Fruit fly (Drosophila melanogaster) whole organism, embryonic: ENCODE measurements around the gene CG31141.

ENCODE experiments used
- Abd-B ChIP-seq: fragments of 200-800 bp; sonication (Bioruptor generic); optimal IDR thresholded peaks from 2 replicates; lab custom pipeline; 2018; ENCODE audit warnings: missing biosample characterization, mild to moderate bottlenecking, missing genetic modification characterization, moderate library complexity
- Atf-2 ChIP-seq: fragments of 200-800 bp; sonication (Bioruptor generic); optimal IDR thresholded peaks from 2 replicates; lab custom pipeline; 2016; ENCODE audit warnings: missing biosample characterization, missing genetic modification characterization
- Atf3 ChIP-seq: fragments of 200-800 bp; sonication (Bioruptor generic); optimal IDR thresholded peaks from 3 replicates; lab custom pipeline; 2016; ENCODE audit warnings: missing biosample characterization, missing genetic modification characterization
- CG10147 ChIP-seq: fragments of 200-800 bp; sonication (Bioruptor generic); optimal IDR thresholded peaks from 2 replicates; lab custom pipeline; 2019; ENCODE audit warnings: missing biosample characterization, mild to moderate bottlenecking, missing genetic modification characterization, moderate library complexity
- CG10543 ChIP-seq: fragments of 200-800 bp; sonication (Bioruptor generic); optimal IDR thresholded peaks from 3 replicates; lab custom pipeline; 2017; ENCODE audit warnings: missing biosample characterization, mild to moderate bottlenecking, missing genetic modification characterization, moderate library complexity
- CG11398 ChIP-seq: fragments of 200-800 bp; sonication (Bioruptor generic); optimal IDR thresholded peaks from 2 replicates; lab custom pipeline; 2016; ENCODE audit warnings: missing biosample characterization, missing genetic modification characterization
- CG11723 ChIP-seq: fragments of 200-800 bp; sonication (Bioruptor generic); optimal IDR thresholded peaks from 2 replicates; lab custom pipeline; 2017; ENCODE audit warnings: missing biosample characterization, mild to moderate bottlenecking, missing genetic modification characterization
- CG12155 ChIP-seq: fragments of 200-800 bp; sonication (Bioruptor generic); optimal IDR thresholded peaks from 3 replicates; lab custom pipeline; 2016; ENCODE audit warnings: missing biosample characterization, missing genetic modification characterization
- CG12299 ChIP-seq: fragments of 200-800 bp; sonication (Bioruptor generic); optimal IDR thresholded peaks from 2 replicates; lab custom pipeline; 2018; ENCODE audit warnings: missing biosample characterization, mild to moderate bottlenecking, missing genetic modification characterization
- CG15479 ChIP-seq: fragments of 200-800 bp; sonication (Bioruptor generic); optimal IDR thresholded peaks from 3 replicates; lab custom pipeline; 2019; ENCODE audit warnings: missing biosample characterization, mild to moderate bottlenecking, missing genetic modification characterization, moderate library complexity
- CG17361 ChIP-seq: fragments of 200-800 bp; sonication (Bioruptor generic); IDR thresholded peaks from 3 replicates; pipeline ENCODE4 v1.3.6; 2022; ENCODE audit warnings: missing biosample characterization, missing genetic modification characterization
- CG17912 ChIP-seq: fragments of 200-800 bp; sonication (Bioruptor generic); optimal IDR thresholded peaks from 2 replicates; lab custom pipeline; 2018; ENCODE audit warnings: missing biosample characterization, mild to moderate bottlenecking, missing genetic modification characterization
- CG18764 ChIP-seq: fragments of 200-800 bp; sonication (Bioruptor generic); optimal IDR thresholded peaks from 3 replicates; lab custom pipeline; 2016; ENCODE audit warnings: missing biosample characterization, missing genetic modification characterization
- CG32532 ChIP-seq: fragments of 200-800 bp; sonication (Bioruptor generic); IDR thresholded peaks from 2 replicates; pipeline ENCODE4 v1.3.6; 2022; ENCODE audit warnings: missing biosample characterization, missing genetic modification characterization
- CG3726 ChIP-seq: fragments of 200-800 bp; sonication (Bioruptor generic); IDR thresholded peaks from 3 replicates; pipeline ENCODE4, ENCODE4 v1.3.6; 2022; ENCODE audit warnings: missing biosample characterization, missing genetic modification characterization
- CG4282 ChIP-seq: fragments of 200-800 bp; sonication (Bioruptor generic); optimal IDR thresholded peaks from 2 replicates; lab custom pipeline; 2016; ENCODE audit warnings: missing biosample characterization, missing genetic modification characterization
- CG4854 ChIP-seq: fragments of 200-800 bp; sonication (Bioruptor generic); optimal IDR thresholded peaks from 2 replicates; lab custom pipeline; 2016; ENCODE audit warnings: missing biosample characterization, missing genetic modification characterization, inconsistent platforms
- CG7271 ChIP-seq: fragments of 200-800 bp; sonication (Bioruptor generic); optimal IDR thresholded peaks from 2 replicates; lab custom pipeline; 2018; ENCODE audit warnings: missing biosample characterization, mild to moderate bottlenecking, missing genetic modification characterization, moderate library complexity
- CG7372 ChIP-seq: fragments of 200-800 bp; sonication (Bioruptor generic); IDR thresholded peaks from 2 replicates; pipeline ENCODE4 v1.3.6; 2022; ENCODE audit warnings: missing biosample characterization, missing genetic modification characterization
- CG7928 ChIP-seq: fragments of 200-800 bp; sonication (Bioruptor generic); optimal IDR thresholded peaks from 2 replicates; lab custom pipeline; 2017; ENCODE audit warnings: missing biosample characterization, mild to moderate bottlenecking, missing genetic modification characterization
- CG9215 ChIP-seq: fragments of 200-800 bp; sonication (Bioruptor generic); IDR thresholded peaks from 2 replicates; pipeline ENCODE4 v1.3.6; 2022; ENCODE audit warnings: missing biosample characterization, missing genetic modification characterization
- CG9817 ChIP-seq: fragments of 200-800 bp; sonication (Bioruptor generic); optimal IDR thresholded peaks from 2 replicates; lab custom pipeline; 2018; ENCODE audit warnings: missing biosample characterization, mild to moderate bottlenecking, missing genetic modification characterization, moderate library complexity
- CoRest ChIP-seq: fragments of 200-800 bp; sonication (Bioruptor generic); optimal IDR thresholded peaks from 3 replicates; lab custom pipeline; 2018; ENCODE audit warnings: missing biosample characterization, mild to moderate bottlenecking, missing genetic modification characterization, moderate library complexity
- Fer1 ChIP-seq: fragments of 200-800 bp; sonication (Bioruptor generic); optimal IDR thresholded peaks from 2 replicates; lab custom pipeline; 2017; ENCODE audit warnings: missing biosample characterization, mild to moderate bottlenecking, missing genetic modification characterization
- HmgZ ChIP-seq: fragments of 200-800 bp; sonication (Bioruptor generic); optimal IDR thresholded peaks from 2 replicates; lab custom pipeline; 2018; ENCODE audit warnings: missing biosample characterization, mild to moderate bottlenecking, missing genetic modification characterization
- Hr3 ChIP-seq: fragments of 200-800 bp; sonication (Bioruptor generic); optimal IDR thresholded peaks from 3 replicates; lab custom pipeline; 2016; ENCODE audit warnings: missing biosample characterization, missing genetic modification characterization
- Mrtf ChIP-seq: fragments of 200-800 bp; sonication (Bioruptor generic); IDR thresholded peaks from 3 replicates; pipeline ENCODE4 v1.3.6; 2022; ENCODE audit warnings: missing biosample characterization, missing genetic modification characterization
- NC2α ChIP-seq: fragments of 200-800 bp; sonication (Bioruptor generic); optimal IDR thresholded peaks from 2 replicates; lab custom pipeline; 2016; ENCODE audit warnings: missing biosample characterization, missing genetic modification characterization
- Poxn ChIP-seq: fragments of 200-800 bp; sonication (Bioruptor generic); IDR thresholded peaks from 2 replicates; pipeline ENCODE4 v1.3.6; 2022; ENCODE audit warnings: missing biosample characterization, missing genetic modification characterization
- Ssrp ChIP-seq: fragments of 200-800 bp; sonication (Bioruptor generic); optimal IDR thresholded peaks from 2 replicates; lab custom pipeline; 2018; ENCODE audit warnings: missing biosample characterization, mild to moderate bottlenecking, missing genetic modification characterization, moderate library complexity
- Usf ChIP-seq: fragments of 200-800 bp; sonication (Bioruptor generic); optimal IDR thresholded peaks from 2 replicates; lab custom pipeline; 2017; ENCODE audit warnings: missing genotype, missing biosample characterization, missing genetic modification characterization
- Vsx1 ChIP-seq: fragments of 200-800 bp; sonication (Bioruptor generic); optimal IDR thresholded peaks from 2 replicates; lab custom pipeline; 2017; ENCODE audit warnings: missing biosample characterization, mild to moderate bottlenecking, missing genetic modification characterization, missing genetic modification reagents
- ato ChIP-seq: fragments of 200-800 bp; sonication (Bioruptor generic); IDR thresholded peaks from 2 replicates; pipeline ENCODE4 v1.3.6; 2022; ENCODE audit warnings: missing biosample characterization, missing genetic modification characterization; ENCODE audit not compliant: partially characterized antibody
- caup ChIP-seq: fragments of 200-800 bp; sonication (Bioruptor generic); optimal IDR thresholded peaks from 3 replicates; lab custom pipeline; 2017; ENCODE audit warnings: missing biosample characterization, mild to moderate bottlenecking, missing genetic modification characterization, moderate library complexity; ENCODE audit not compliant: severe bottlenecking
- fru ChIP-seq: fragments of >200 bp; optimal IDR thresholded peaks from 2 replicates; lab custom pipeline; 2017
- kah ChIP-seq: fragments of 200-800 bp; sonication (Bioruptor generic); optimal IDR thresholded peaks from 2 replicates; lab custom pipeline; 2018; ENCODE audit warnings: missing biosample characterization, mild to moderate bottlenecking, missing genetic modification characterization
- mld ChIP-seq: fragments of 200-800 bp; sonication (Bioruptor generic); IDR thresholded peaks from 3 replicates; pipeline ENCODE4 v1.3.6; 2022; ENCODE audit warnings: missing biosample characterization, missing genetic modification characterization; ENCODE audit not compliant: partially characterized antibody
- otp ChIP-seq: fragments of 200-800 bp; sonication (Bioruptor generic); IDR thresholded peaks from 3 replicates; pipeline ENCODE4, ENCODE4 v1.3.6; 2022; ENCODE audit warnings: missing biosample characterization, missing genetic modification characterization
- pan ChIP-seq, 4 experiments: fragments of >200 bp in 3 of 4; fragments of 200-800 bp in 1 of 4; sonication (Bioruptor generic) in 1 of 4; optimal IDR thresholded peaks in 3 of 4; IDR thresholded peaks in 1 of 4; 2 replicates each; pipeline versions ENCODE4 v1.3.6 to Lab custom; 2017 to 2022; ENCODE audit warnings: missing biosample characterization in 2 of 4, missing genetic modification characterization in 2 of 4, mixed read lengths in 1 of 4
- pfk ChIP-seq: fragments of 200-800 bp; sonication (Bioruptor generic); optimal IDR thresholded peaks from 2 replicates; lab custom pipeline; 2018; ENCODE audit warnings: missing biosample characterization, mild to moderate bottlenecking, missing genetic modification characterization, moderate library complexity
- pita ChIP-seq: fragments of 200-800 bp; sonication (Bioruptor generic); optimal IDR thresholded peaks from 2 replicates; lab custom pipeline; 2017; ENCODE audit warnings: missing biosample characterization, mild to moderate bottlenecking, missing genetic modification characterization
- pros ChIP-seq: fragments of 200-800 bp; sonication (Bioruptor generic); optimal IDR thresholded peaks from 3 replicates; lab custom pipeline; 2019; ENCODE audit warnings: missing biosample characterization, mild to moderate bottlenecking, missing genetic modification characterization, moderate library complexity
- sisA ChIP-seq: fragments of 200-800 bp; sonication (Bioruptor generic); IDR thresholded peaks from 2 replicates; pipeline ENCODE4 v1.3.6; 2022; ENCODE audit warnings: missing biosample characterization, missing genetic modification characterization
- sob ChIP-seq: fragments of 200-800 bp; sonication (Bioruptor generic); IDR thresholded peaks from 2 replicates; pipeline ENCODE4 v1.3.6; 2022; ENCODE audit warnings: missing biosample characterization, missing genetic modification characterization
- sqz ChIP-seq: fragments of 200-800 bp; sonication (Bioruptor generic); optimal IDR thresholded peaks from 3 replicates; lab custom pipeline; 2018; ENCODE audit warnings: missing biosample characterization, mild to moderate bottlenecking, missing genetic modification characterization
- tgo ChIP-seq: fragments of 200-800 bp; sonication (Bioruptor generic); IDR thresholded peaks from 3 replicates; pipeline ENCODE4 v1.3.6; 2022; ENCODE audit warnings: missing biosample characterization, missing genetic modification characterization
- unpg ChIP-seq: fragments of 200-800 bp; sonication (Bioruptor generic); optimal IDR thresholded peaks from 3 replicates; lab custom pipeline; 2018; ENCODE audit warnings: missing biosample characterization, mild to moderate bottlenecking, missing genetic modification characterization, moderate library complexity
- wek ChIP-seq: fragments of 200-800 bp; sonication (Bioruptor generic); optimal IDR thresholded peaks from 3 replicates; lab custom pipeline; 2018; ENCODE audit warnings: missing biosample characterization, mild to moderate bottlenecking, missing genetic modification characterization, moderate library complexity

The CG31141 gene

dm6 chr3R:23958091-23958838, 35.2 kb downstream of the CG31141 start, which contains the start of the genes GluProRS and AP-1sigma (continued):
- TF ChIP-seq Poxn (GFP tag; lab: Robert Waterston, UW), result peak; percentile 87
- no peak for TF ChIP-seq fru (lab: Kevin White, UChicago)
- peak; percentile 80 for TF ChIP-seq Vsx1 (GFP tag; lab: Kevin White, UChicago)
- TF ChIP-seq Usf (GFP tag; lab: Kevin White, UChicago), result peak; percentile 79
- peak; percentile 63 for TF ChIP-seq CG7271 (tag; lab: Kevin White, UChicago)
- TF ChIP-seq CG11398 (GFP tag; lab: Kevin White, UChicago), result peak; percentile 28
- peak; percentile 80 for TF ChIP-seq caup (GFP tag; lab: Kevin White, UChicago)
- TF ChIP-seq otp (GFP tag; lab: Robert Waterston, UW), result peak; percentile 93
- peak; percentile 87 for TF ChIP-seq Ssrp (tag; lab: Kevin White, UChicago)
- TF ChIP-seq Hr3 (GFP tag; lab: Kevin White, UChicago), result peak; percentile 93
- peak; percentile 44 for TF ChIP-seq CG7928
- peak; percentile 95 for TF ChIP-seq Mrtf (GFP tag; lab: Robert Waterston, UW)
- TF ChIP-seq CG3726 (GFP tag; lab: Robert Waterston, UW), result peak; percentile 92
- TF ChIP-seq CG12155 (GFP tag; lab: Kevin White, UChicago), result peak; percentile 92
- peak; percentile 94 for TF ChIP-seq CG7372 (GFP tag; lab: Robert Waterston, UW)
- TF ChIP-seq Abd-B (GFP tag; lab: Kevin White, UChicago), result peak; percentile 92
- TF ChIP-seq sob (GFP tag; lab: Robert Waterston, UW), result peak; percentile 96
- peak; percentile 97 for TF ChIP-seq sisA (GFP tag; lab: Robert Waterston, UW)
- peak; percentile 30 for TF ChIP-seq NC2α (GFP tag; lab: Kevin White, UChicago)
- no peak for TF ChIP-seq CG15479 (GFP tag; lab: Kevin White, UChicago)
- peak; percentile 69 for TF ChIP-seq CG12299
- no peak for TF ChIP-seq pros (GFP tag; lab: Kevin White, UChicago)
- no peak for TF ChIP-seq CG10147 (GFP tag; lab: Kevin White, UChicago)
- TF ChIP-seq CG9215 (GFP tag; lab: Robert Waterston, UW), result peak; percentile 95
- peak; percentile 12 for TF ChIP-seq sqz (GFP tag; lab: Kevin White, UChicago)
- TF ChIP-seq pan (optimal IDR thresholded peaks at IDR 0.05; lab: Kevin White, UChicago), result no peak
- TF ChIP-seq pan (GFP tag; optimal IDR thresholded peaks at IDR 0.05 in 1 of 2, IDR thresholded peaks at IDR 0.05 in 1 of 2), result peak in 1 of 2 experiments; percentile 97
- TF ChIP-seq CG10543, result peak; percentile 82
- peak; percentile 86; the same call in 2 of the 3 replicates for TF ChIP-seq mld (GFP tag; lab: Robert Waterston, UW)
- peak; percentile 88 for TF ChIP-seq CG18764 (GFP tag; lab: Kevin White, UChicago)
- peak; percentile 83 for TF ChIP-seq Fer1 (GFP tag; lab: Kevin White, UChicago)
- TF ChIP-seq pfk (GFP tag; lab: Kevin White, UChicago), result peak; percentile 26
- TF ChIP-seq wek, result no peak
- TF ChIP-seq pita (GFP tag; lab: Kevin White, UChicago), result no peak
- TF ChIP-seq CG11723 (GFP tag; lab: Kevin White, UChicago), result peak; percentile 73
- TF ChIP-seq CG17912 (GFP tag; lab: Kevin White, UChicago), result peak; percentile 39
- TF ChIP-seq kah (GFP tag; lab: Kevin White, UChicago), result peak; percentile 48
- peak; percentile 98 for TF ChIP-seq tgo (GFP tag; lab: Robert Waterston, UW)
- TF ChIP-seq CG17361 (GFP tag; lab: Robert Waterston, UW), result no peak; the same call in none of the 3 replicates
- peak; percentile 74 for TF ChIP-seq Atf-2
- TF ChIP-seq ato (GFP tag; lab: Robert Waterston, UW), result peak; percentile 67
- TF ChIP-seq CG4282 (GFP tag; lab: Kevin White, UChicago), result peak; percentile 63
- TF ChIP-seq CoRest (tag; lab: Kevin White, UChicago), result peak; percentile 92
- peak; percentile 90 for TF ChIP-seq unpg (GFP tag; lab: Kevin White, UChicago)
- TF ChIP-seq CG9817 (tag; lab: Kevin White, UChicago), result peak; percentile 94
- TF ChIP-seq HmgZ (tag; lab: Kevin White, UChicago), result peak; percentile 92
- TF ChIP-seq CG4854 (GFP tag; lab: Kevin White, UChicago), result peak; percentile 79
- TF ChIP-seq Atf3 (GFP tag; lab: Kevin White, UChicago), result peak; percentile 78
- peak; percentile 95 for TF ChIP-seq CG32532 (GFP tag; lab: Robert Waterston, UW)
